Fruit fly (Drosophila melanogaster) S2 (cell line): ENCODE data around the gene CG8236.

Source experiments
- CG8478 ChIP-seq: fragments of >200 bp; optimal IDR thresholded peaks from 2 replicates; lab custom pipeline; 2018
- CTCF ChIP-seq, 2 experiments: fragments of >200 bp; optimal IDR thresholded peaks; 2 replicates each; lab custom pipeline; 2018

The CG8236 gene

DNA sequence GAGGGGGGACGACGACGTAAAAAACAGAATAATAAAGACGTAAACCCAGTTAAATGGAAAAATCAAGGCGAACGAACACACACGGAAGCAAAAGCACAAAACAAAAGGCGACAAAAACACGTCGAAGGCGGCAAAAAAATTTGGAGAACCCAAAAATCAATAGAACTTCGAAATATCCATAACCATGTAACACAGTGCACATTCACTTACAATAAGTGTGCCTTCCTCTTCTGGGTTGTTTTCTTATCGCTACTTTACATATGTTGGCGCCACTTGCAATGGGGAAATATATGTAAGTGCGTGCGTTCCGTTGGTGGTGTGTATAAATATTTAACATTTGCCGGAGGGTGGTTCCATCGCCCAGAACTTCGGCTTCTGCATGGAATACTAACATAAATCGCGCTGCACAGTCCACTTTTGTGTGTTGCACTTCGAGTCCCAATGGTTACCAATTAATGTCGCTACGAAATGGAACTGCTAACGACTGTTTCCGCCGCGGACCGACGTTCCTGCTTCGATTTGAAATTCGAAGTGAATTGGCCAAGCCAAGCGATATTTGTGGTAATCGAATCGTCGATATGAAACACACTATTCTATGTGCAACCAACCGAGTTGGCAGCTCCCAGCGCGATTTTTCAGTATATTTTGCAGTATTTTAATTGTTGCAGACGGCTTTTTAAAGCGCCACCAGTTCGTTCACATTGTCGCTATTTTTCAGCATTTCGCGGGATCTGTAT is 21.9 kb upstream of the CG8236 start, which contains the start of the genes CG9801 and Nasp:
Gene CG9801, minus strand, starts transcription at position 542 of the 737 bp plus-strand sequence.
Gene Nasp, plus strand, starts transcription at position 665 of the 737 bp plus-strand sequence.
- TF ChIP-seq CG8478, result no peak
- peak; percentile 45 to 51 for TF ChIP-seq CTCF (optimal IDR thresholded peaks at IDR 0.05; lab: Kevin White, UChicago)

DNA sequence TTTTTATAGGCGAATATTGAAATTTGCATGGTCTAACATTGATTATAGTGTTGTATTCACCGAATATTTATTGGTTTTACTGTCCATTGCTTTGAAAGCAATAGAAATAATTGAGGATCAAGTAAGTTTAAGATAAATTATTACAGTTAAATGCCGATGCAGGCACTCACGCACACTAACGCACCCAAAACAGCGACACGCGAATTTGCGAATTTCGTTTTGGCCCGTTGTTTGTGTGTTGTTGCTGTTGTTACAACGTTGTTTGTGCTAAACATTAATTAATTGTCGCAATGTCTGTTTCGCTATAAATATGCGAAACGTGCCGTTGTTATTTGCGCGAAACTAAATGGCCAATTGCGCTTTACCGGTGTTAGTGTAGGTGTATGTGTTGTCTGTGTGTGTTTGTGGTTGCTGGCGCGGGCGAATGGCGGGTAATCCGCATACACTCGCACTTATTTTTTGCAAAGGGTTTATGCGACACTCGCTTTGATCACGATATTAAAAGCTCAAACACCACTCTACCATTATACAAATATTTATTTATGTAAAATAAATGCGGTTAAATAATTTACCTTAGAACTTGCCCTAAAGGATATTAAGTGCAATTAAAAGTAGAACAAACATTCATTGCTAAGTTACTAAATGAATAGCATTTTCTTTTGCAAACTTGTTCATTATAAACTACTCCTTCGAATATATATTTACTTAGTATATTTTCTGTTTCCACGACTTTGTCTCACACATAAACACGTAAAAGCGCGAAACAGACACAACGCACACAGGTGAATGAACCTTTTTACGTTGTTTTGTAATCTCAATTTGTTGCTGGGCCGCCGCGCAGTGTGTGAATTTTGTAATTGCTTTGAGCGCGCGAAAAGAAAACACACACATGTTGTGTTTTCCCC is 21.1 kb upstream of the CG8236 start:
- TF ChIP-seq CG8478 (no peak), CTCF (optimal IDR thresholded peaks at IDR 0.05; lab: Kevin White, UChicago) (no peak)

DNA sequence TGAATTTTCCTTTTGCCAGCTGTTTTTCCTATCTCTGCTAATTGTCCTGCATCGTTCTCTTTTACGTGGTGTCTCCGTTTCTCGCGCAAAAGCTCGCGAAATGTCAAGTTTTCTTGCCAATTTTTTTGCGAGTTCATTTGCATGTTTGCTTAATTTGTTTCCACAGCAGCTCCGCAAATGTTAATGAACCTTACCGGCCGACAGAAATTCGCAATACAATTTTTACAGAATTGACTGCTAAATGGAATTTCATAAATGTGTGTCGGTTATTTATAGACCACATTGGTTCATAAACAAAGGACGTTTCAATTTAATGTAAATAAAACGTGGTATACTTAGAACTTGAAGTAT is 20.4 kb upstream of the CG8236 start:
- no peak for TF ChIP-seq CG8478
- TF ChIP-seq CTCF (optimal IDR thresholded peaks at IDR 0.05; lab: Kevin White, UChicago), result no peak

DNA sequence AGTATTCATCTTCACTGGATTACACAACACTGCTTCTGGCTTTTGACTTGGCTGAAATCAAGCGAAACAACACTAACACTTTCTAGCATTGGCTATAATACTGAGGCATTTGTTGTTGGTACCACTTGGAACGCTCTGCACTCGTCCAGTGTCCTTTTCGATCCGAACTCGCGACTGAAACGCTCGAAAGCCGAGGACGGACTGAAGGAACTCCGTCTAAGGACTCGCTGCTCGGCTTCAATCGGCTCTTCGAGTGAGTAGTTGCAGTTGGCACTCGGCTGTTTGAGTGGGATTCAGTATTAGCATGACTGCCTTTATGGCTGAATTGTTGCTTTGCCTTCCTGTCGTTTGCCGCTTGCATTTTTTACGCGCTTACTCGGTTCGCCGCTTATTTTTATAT is 1.2 kb upstream of the CG8236 start, which contains the start of the genes CG34135 and CG11768:
Gene CG34135, minus strand, starts transcription at position 194 of the 400 bp plus-strand sequence.
Gene CG11768, minus strand, starts transcription at position 203 of the 400 bp plus-strand sequence.
- TF ChIP-seq CTCF (optimal IDR thresholded peaks at IDR 0.05; lab: Kevin White, UChicago) (no peak), CG8478 (no peak)

DNA sequence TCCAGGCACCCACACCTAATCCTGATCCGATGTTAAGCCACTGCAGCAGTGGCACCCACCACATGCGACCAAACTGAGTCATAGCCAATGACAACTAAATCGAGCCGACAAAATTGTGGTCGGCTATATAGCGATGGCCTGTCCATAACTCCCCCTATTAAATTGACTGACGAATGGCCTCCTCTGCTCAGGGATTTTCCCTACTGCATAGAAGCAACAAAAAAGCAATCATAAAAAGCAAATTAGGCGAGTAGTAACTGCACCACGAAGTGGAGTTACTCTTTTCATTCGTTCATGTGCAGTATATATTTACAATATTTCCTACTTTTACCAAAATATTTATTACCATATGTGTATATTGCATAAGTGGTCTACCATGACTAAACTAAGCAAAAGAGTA is 3.4 kb downstream of the CG8236 start, which contains the start of gene CG13318:
Gene CG13318, minus strand, starts transcription at position 101 of the 400 bp plus-strand sequence.
- TF ChIP-seq CTCF (optimal IDR thresholded peaks at IDR 0.05; lab: Kevin White, UChicago), result no peak
- no peak for TF ChIP-seq CG8478

DNA sequence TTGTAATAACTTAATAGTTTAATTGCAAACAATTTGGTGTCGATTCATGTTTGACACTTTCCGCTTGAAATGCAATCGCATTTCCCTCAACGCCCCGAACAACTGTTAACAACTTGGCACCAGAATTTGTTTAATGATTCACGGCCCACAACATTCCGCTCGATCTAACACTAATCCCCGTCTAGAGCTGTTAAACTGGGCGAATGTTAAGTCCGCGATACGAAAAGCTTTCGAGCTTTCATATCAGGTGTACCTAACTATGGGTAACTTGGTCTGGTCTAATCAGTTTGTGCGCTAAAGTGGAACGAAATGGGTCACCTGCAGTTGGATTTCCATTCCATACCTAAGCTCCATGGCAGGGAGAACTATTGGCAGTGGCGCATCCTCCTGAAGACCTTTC is 3.9 kb downstream of the CG8236 start, which contains the start of gene CG34301:
Gene CG34301, plus strand, starts transcription at position 301 of the 400 bp plus-strand sequence.
- no peak for TF ChIP-seq CG8478
- TF ChIP-seq CTCF (optimal IDR thresholded peaks at IDR 0.05; lab: Kevin White, UChicago), result no peak

DNA sequence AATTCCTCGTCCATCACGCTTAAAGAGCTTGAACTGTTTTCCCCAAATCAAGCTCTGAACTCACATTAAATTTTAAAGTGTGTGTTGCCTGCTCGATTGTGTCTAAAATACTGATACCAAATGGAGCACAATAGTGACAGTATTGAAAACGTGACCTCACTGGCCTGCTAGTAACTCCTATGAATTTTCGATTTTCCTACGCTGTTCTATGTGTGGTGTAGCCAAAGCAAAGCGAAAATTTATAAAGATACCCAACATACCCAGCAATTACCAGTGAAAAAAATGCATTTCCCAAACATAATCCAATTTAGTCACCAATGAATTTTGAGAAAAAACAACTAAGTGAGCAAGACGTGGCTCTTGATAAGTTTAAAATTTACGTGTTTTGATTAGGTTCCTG is 10.6 kb downstream of the CG8236 start, which contains the start of gene CG33191:
Gene CG33191, minus strand, starts transcription at position 101 of the 400 bp plus-strand sequence.
- no peak for TF ChIP-seq CTCF (optimal IDR thresholded peaks at IDR 0.05; lab: Kevin White, UChicago)
- no peak for TF ChIP-seq CG8478

DNA sequence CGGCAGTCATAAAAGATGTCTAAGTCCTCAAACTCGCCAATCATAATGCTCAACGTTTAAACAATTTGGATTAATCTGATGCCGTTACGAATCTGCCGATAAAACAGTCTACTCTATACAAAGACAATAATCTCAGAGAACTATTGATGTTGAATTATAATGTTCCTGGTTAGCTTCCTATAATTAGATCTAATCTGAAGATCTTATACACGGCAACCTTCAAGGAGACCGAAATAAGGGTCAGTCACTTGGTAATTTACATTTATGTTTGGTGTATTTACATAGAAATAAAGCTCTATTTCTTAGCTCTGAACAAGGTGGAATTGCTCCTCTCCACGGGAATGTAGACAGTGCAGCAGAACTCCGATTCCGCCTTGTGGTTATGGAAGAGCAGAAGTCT is 11.5 kb downstream of the CG8236 start, which contains the start of gene CG33189:
Gene CG33189, minus strand, starts transcription at position 101 of the 400 bp plus-strand sequence.
- TF ChIP-seq CTCF (optimal IDR thresholded peaks at IDR 0.05; lab: Kevin White, UChicago) (no peak), CG8478 (no peak)

DNA sequence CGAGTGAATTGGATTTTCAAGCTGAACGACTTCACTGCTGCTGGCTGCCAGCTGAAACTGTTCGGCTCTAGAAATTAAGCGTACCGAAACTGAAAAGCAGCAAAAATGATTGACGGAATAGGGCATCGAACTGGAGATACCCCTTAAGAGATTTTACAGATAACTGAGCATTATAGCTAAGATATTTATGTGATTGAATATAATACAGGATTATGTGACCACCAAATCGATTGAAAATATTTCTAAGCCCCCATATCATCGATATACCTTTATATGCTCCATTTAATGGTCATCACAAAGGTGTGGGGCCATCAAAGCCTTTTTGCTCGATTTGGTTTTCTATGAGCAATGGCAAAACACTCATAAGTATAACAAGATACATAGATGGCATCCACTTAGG is 15.6 kb downstream of the CG8236 start:
- no peak for TF ChIP-seq CG8478
- TF ChIP-seq CTCF (optimal IDR thresholded peaks at IDR 0.05; lab: Kevin White, UChicago), result no peak

DNA sequence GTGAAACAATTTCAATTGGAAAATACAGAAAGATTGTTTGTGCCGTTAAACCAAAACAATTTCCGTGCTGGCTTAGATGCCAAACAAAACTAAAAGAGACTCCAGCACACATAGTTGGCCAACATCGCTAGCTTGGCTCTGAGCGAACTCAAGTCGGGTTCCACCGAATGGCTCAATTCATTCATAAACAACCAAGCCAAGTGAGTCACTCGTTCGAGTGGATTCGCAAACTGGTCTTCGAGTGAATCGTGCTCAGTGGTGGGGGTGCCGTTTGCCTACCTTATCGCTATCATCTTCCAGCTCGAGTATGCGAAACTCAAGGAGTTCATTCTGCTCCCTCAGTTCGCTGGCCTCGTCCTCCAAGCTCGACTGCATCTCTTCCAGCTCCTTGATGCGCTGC is 16.3 kb downstream of the CG8236 start:
- TF ChIP-seq CTCF (optimal IDR thresholded peaks at IDR 0.05; lab: Kevin White, UChicago), result no peak
- no peak for TF ChIP-seq CG8478

DNA sequence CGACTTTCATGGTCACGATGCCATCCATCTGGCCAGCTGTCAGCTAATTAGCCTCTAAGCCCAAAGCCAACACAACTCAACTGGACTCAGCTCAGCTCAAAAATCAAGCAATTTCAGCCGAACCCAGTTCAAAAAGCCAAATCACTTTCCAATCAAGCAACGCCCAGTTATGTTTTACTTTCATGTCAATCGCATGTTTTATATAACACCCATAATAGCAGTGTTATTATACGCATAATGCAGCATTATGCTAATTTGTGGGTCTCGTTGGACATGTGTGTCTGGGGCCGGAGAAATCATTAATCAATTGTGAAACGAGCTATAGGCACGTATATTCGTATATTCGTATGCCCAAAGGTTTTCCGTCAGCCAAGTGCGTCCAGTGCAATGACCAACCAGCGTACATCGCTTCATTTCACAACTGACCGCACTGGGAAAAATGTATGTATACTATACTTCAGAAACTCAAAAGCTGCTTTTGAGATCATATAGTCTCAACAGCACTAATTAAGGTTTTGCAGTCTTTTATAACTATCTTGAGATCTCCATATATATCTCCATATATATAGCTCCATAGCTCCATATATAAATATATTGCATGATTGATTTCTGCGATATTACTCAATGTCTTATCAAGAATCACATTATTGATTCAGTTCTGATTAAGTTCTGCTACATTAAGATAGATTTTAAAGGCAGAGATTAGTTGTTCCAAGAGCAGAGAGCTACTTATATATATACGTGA is 18.5 kb downstream of the CG8236 start:
- TF ChIP-seq CG8478, result no peak
- no peak for TF ChIP-seq CTCF (optimal IDR thresholded peaks at IDR 0.05; lab: Kevin White, UChicago)

DNA sequence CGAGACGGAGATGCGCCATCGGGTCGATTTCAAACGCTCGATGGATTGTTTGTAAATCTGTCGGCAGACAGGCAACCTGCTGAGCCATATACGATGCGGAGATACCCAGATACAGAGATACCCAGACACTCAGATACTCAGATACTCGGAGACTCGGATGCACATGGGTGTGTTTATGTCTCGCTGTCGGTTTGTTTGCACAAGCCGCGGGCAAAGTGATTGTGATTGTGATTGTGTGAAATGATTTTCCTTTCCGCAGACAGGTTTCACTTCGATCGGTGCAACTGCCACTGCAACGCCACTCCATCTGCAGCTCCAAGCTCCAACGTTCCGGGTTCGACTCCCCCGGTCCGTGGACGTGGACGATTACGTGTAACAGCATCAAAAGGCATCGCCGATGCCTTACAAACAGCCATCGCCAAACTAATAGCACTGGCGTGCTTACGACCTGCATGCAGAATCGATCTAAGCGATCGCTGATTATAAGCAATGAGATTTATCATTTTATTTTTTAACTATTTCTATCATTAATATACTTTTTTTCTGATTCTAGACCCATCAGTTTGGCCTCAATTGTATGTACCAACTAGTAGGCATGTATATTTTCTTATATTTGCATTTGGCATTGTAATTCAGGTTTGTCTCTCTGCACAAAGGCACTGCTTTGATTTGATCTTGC is 19.7 kb downstream of the CG8236 start:
- TF ChIP-seq CG8478 (no peak), CTCF (optimal IDR thresholded peaks at IDR 0.05; lab: Kevin White, UChicago) (no peak)

DNA sequence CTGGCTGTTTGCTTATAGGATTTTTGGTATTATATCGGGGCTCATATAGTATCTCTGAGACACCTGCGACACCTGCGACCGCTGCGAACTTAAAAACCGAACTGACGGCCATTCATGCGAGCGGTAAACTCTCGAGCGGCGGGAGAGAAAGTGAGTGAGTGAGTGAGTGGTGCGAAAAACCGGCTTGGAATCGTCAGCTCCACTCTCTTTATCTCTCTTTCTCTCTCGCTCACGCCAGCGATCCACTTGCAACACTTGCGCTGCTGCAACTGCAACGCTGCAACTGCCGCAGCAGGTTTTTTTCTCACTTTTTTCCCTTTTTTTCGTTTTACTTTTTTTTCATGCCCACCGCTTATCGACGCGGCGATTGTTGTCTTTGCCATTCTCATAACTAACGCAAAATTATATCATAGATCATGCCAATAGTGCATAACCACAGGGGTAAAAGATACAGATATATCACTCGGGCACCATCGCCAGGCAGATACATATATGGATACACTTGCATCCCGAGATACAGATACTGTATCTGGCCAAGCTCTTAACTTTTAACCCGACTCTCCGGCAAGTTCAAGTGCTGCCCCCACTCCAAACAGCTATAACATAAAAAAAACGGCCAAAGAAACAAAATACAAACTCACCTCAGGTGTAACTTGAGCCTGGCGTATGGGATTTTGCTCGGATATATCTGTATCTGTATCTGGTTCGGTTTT is 23.4 kb downstream of the CG8236 start:
- TF ChIP-seq CG8478, result no peak
- no peak for TF ChIP-seq CTCF (optimal IDR thresholded peaks at IDR 0.05; lab: Kevin White, UChicago)

DNA sequence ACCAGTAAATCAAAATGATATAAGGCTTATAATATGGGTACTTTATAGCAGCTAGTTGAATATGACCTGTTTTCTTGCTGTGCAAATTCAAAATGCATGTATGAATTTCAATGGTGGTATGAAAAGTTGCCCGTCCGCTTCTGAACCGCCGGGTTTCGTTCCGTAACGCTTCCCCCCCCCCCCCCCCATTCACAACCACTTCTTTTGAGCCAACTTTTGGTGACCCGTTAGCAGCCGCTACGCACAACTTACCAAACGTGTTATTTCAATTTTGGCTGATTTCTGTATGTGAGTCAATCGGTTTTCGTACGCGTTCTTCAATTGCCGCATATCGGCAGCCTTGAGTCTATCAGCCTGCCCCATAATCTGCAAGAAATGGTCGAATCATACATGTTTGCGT is 24.5 kb downstream of the CG8236 start:
- TF ChIP-seq CTCF (optimal IDR thresholded peaks at IDR 0.05; lab: Kevin White, UChicago) (no peak), CG8478 (no peak)
